Worm (Caenorhabditis elegans) whole organism, early embryonic: ENCODE data around the gene rpl-11.2.

Experiments
- B0310.2 ChIP-seq: sonication (generic microtip); optimal IDR thresholded peaks from 2 replicates; lab custom pipeline; 2016; ENCODE audit warnings: mild to moderate bottlenecking, missing genetic modification characterization, missing compliant biosample characterization
- F13C5.2 ChIP-seq: sonication (generic microtip); optimal IDR thresholded peaks from 2 replicates; lab custom pipeline; 2017; ENCODE audit warnings: mild to moderate bottlenecking, missing genetic modification characterization, inconsistent platforms, missing compliant biosample characterization
- aly-1 ChIP-seq: sonication (generic microtip); optimal IDR thresholded peaks from 2 replicates; lab custom pipeline; 2016; ENCODE audit warnings: missing genetic modification characterization, missing compliant biosample characterization
- ama-1 ChIP-seq: fragments of 150-350 bp; optimal IDR thresholded peaks from 2 replicates; lab custom pipeline; 2014
- ceh-13 ChIP-seq: fragments of 200-800 bp; sonication (Bioruptor generic); optimal IDR thresholded peaks from 2 replicates; lab custom pipeline; 2018; ENCODE audit warnings: mild to moderate bottlenecking, missing genetic modification characterization, missing compliant biosample characterization
- ceh-36 ChIP-seq: sonication (generic microtip); optimal IDR thresholded peaks from 2 replicates; lab custom pipeline; 2016; ENCODE audit warnings: missing genetic modification characterization, inconsistent platforms, missing compliant biosample characterization
- ets-7 ChIP-seq: sonication (generic microtip); optimal IDR thresholded peaks from 2 replicates; lab custom pipeline; 2016; ENCODE audit warnings: missing genotype, missing genetic modification characterization, missing compliant biosample characterization
- flt-1 ChIP-seq: fragments of 200-800 bp; sonication (Bioruptor generic); IDR thresholded peaks from 2 replicates; pipeline ENCODE4 v1.3.6; 2022; ENCODE audit warnings: missing genetic modification characterization, missing compliant biosample characterization
- hmbx-1 ChIP-seq: sonication (generic microtip); optimal IDR thresholded peaks from 2 replicates; lab custom pipeline; 2016; ENCODE audit warnings: mild to moderate bottlenecking, missing genetic modification characterization, missing compliant biosample characterization
- hmg-4 ChIP-seq: fragments of 200-800 bp; sonication (Bioruptor generic); optimal IDR thresholded peaks from 2 replicates; lab custom pipeline; 2018; ENCODE audit warnings: mild to moderate bottlenecking, missing genetic modification characterization, missing compliant biosample characterization
- hnd-1 ChIP-seq: sonication (generic microtip); optimal IDR thresholded peaks from 2 replicates; lab custom pipeline; 2016; ENCODE audit warnings: missing genetic modification characterization, missing compliant biosample characterization
- pes-1 ChIP-seq: fragments of 200-800 bp; sonication (Bioruptor generic); IDR thresholded peaks from 2 replicates; pipeline ENCODE4 v1.3.6; 2022; ENCODE audit warnings: missing genetic modification reagents, missing genetic modification characterization, missing compliant biosample characterization
- scrt-1 ChIP-seq: fragments of 200-800 bp; sonication (Bioruptor generic); IDR thresholded peaks from 2 replicates; pipeline ENCODE4 v1.3.6; 2022; ENCODE audit warnings: missing genetic modification characterization, missing compliant biosample characterization
- sea-1 ChIP-seq: fragments of 200-800 bp; sonication (Bioruptor generic); conservative IDR thresholded peaks from 2 replicates; pipeline ENCODE4 v1.3.6; 2022; ENCODE audit warnings: missing genetic modification characterization, missing compliant biosample characterization
- tbx-11 ChIP-seq: fragments of 200-800 bp; sonication (Bioruptor generic); IDR thresholded peaks from 2 replicates; pipeline ENCODE4 v1.3.6; 2022; ENCODE audit warnings: missing genetic modification characterization, missing compliant biosample characterization
- tbx-37 ChIP-seq: fragments of 200-800 bp; sonication (Bioruptor generic); conservative IDR thresholded peaks from 2 replicates; pipeline ENCODE4 v1.3.6; 2022; ENCODE audit warnings: missing genetic modification reagents, missing genetic modification characterization, missing compliant biosample characterization
- tra-4 ChIP-seq: sonication (generic microtip); optimal IDR thresholded peaks from 2 replicates; lab custom pipeline; 2017; ENCODE audit warnings: missing genetic modification characterization, missing compliant biosample characterization

rpl-11.2 gene

ce11 chrX:2226875-2227355, 15.5 kb downstream of the rpl-11.2 start:
- TF ChIP-seq tra-4 (tag; lab: Kevin White, UChicago), result peak; percentile 66
- TF ChIP-seq hnd-1 (tag; lab: Kevin White, UChicago), result peak; percentile 70
- peak; percentile 90 for TF ChIP-seq hmg-4 (GFP tag; lab: Kevin White, UChicago)
- peak; percentile 77 for TF ChIP-seq tbx-37 (GFP tag; lab: Robert Waterston, UW)
- peak; percentile 58 for TF ChIP-seq aly-1 (tag; lab: Kevin White, UChicago)
- peak; percentile 40 for TF ChIP-seq B0310.2 (tag; lab: Kevin White, UChicago)
- TF ChIP-seq ceh-36, result peak; percentile 74
- peak; percentile 87 for TF ChIP-seq sea-1 (GFP tag; lab: Robert Waterston, UW)
- peak; percentile 12 for TF ChIP-seq ets-7 (tag; lab: Kevin White, UChicago)
- TF ChIP-seq ama-1 (lab: Kevin White, UChicago), result no peak
- peak; percentile 89 for TF ChIP-seq pes-1 (GFP tag; lab: Robert Waterston, UW)
- TF ChIP-seq tbx-11, result peak; percentile 82
- peak; percentile 61 for TF ChIP-seq ceh-13
- peak; percentile 66 for TF ChIP-seq hmbx-1
- TF ChIP-seq scrt-1 (GFP tag; lab: Robert Waterston, UW), result peak; percentile 85
- peak; percentile 88 for TF ChIP-seq F13C5.2
- TF ChIP-seq flt-1 (GFP tag; lab: Robert Waterston, UW), result peak; percentile 78

ce11 chrX:2220850-2221249, 21.6 kb downstream of the rpl-11.2 start, which contains the start of gene hex-1:
TSS of gene hex-1 (plus strand) at chrX:2221150.
- TF ChIP-seq tbx-11, result no peak
- TF ChIP-seq flt-1 (GFP tag; lab: Robert Waterston, UW), result no peak
- no peak for TF ChIP-seq hmg-4 (GFP tag; lab: Kevin White, UChicago)
- TF ChIP-seq ceh-13, result no peak
- no peak for TF ChIP-seq F13C5.2
- no peak for TF ChIP-seq tbx-37 (GFP tag; lab: Robert Waterston, UW)
- TF ChIP-seq aly-1 (tag; lab: Kevin White, UChicago), result no peak
- no peak for TF ChIP-seq B0310.2 (tag; lab: Kevin White, UChicago)
- no peak for TF ChIP-seq ceh-36
- TF ChIP-seq pes-1 (GFP tag; lab: Robert Waterston, UW), result no peak
- no peak for TF ChIP-seq hmbx-1
- no peak for TF ChIP-seq ets-7 (tag; lab: Kevin White, UChicago)
- no peak for TF ChIP-seq scrt-1 (GFP tag; lab: Robert Waterston, UW)
- no peak for TF ChIP-seq tra-4 (tag; lab: Kevin White, UChicago)
- TF ChIP-seq ama-1 (lab: Kevin White, UChicago), result no peak
- no peak for TF ChIP-seq sea-1 (GFP tag; lab: Robert Waterston, UW)

ce11 chrX:2219453-2219852, 23.0 kb downstream of the rpl-11.2 start:
- TF ChIP-seq aly-1 (tag; lab: Kevin White, UChicago) (no peak), tbx-37 (GFP tag; lab: Robert Waterston, UW) (no peak), B0310.2 (tag; lab: Kevin White, UChicago) (no peak), ama-1 (lab: Kevin White, UChicago) (no peak), scrt-1 (GFP tag; lab: Robert Waterston, UW) (no peak), F13C5.2 (no peak), ets-7 (tag; lab: Kevin White, UChicago) (no peak)

- TF ChIP-seq ceh-13 (no peak), pes-1 (GFP tag; lab: Robert Waterston, UW) (no peak), aly-1 (tag; lab: Kevin White, UChicago) (no peak)
Observed at ce11 chrX:2219006-2219405, 23.4 kb downstream of the rpl-11.2 start.

- TF ChIP-seq pes-1 (GFP tag; lab: Robert Waterston, UW) (peak; percentile 30; the same call in 1 of the 2 replicates), tbx-11 (no peak), hmg-4 (GFP tag; lab: Kevin White, UChicago) (peak; percentile 31), scrt-1 (GFP tag; lab: Robert Waterston, UW) (peak; percentile 61; the same call in 1 of the 2 replicates), aly-1 (tag; lab: Kevin White, UChicago) (peak; percentile 3), ets-7 (tag; lab: Kevin White, UChicago) (no peak), ceh-13 (no peak)
Observed at ce11 chrX:2216662-2217061, 25.8 kb downstream of the rpl-11.2 start.

ce11 chrX:2216242-2216641, 26.2 kb downstream of the rpl-11.2 start:
- no peak for TF ChIP-seq tbx-37 (GFP tag; lab: Robert Waterston, UW)

- TF ChIP-seq tra-4 (tag; lab: Kevin White, UChicago), result no peak
- no peak for TF ChIP-seq hmbx-1
- no peak for TF ChIP-seq tbx-11
- no peak for TF ChIP-seq ama-1 (lab: Kevin White, UChicago)
- no peak for TF ChIP-seq sea-1 (GFP tag; lab: Robert Waterston, UW)
- no peak for TF ChIP-seq hmg-4 (GFP tag; lab: Kevin White, UChicago)
- TF ChIP-seq flt-1 (GFP tag; lab: Robert Waterston, UW), result no peak
- TF ChIP-seq hnd-1 (tag; lab: Kevin White, UChicago), result no peak
- TF ChIP-seq tbx-37 (GFP tag; lab: Robert Waterston, UW), result no peak
- no peak for TF ChIP-seq B0310.2 (tag; lab: Kevin White, UChicago)
- TF ChIP-seq pes-1 (GFP tag; lab: Robert Waterston, UW), result no peak
- TF ChIP-seq ceh-36, result no peak
- no peak for TF ChIP-seq ceh-13
- no peak for TF ChIP-seq aly-1 (tag; lab: Kevin White, UChicago)
- TF ChIP-seq scrt-1 (GFP tag; lab: Robert Waterston, UW), result no peak
- no peak for TF ChIP-seq ets-7 (tag; lab: Kevin White, UChicago)
- no peak for TF ChIP-seq F13C5.2
Observed at ce11 chrX:2215108-2215507, 27.3 kb downstream of the rpl-11.2 start.

ce11 chrX:2214454-2214853, 28.0 kb downstream of the rpl-11.2 start:
- TF ChIP-seq hmg-4 (GFP tag; lab: Kevin White, UChicago) (no peak), B0310.2 (tag; lab: Kevin White, UChicago) (no peak), scrt-1 (GFP tag; lab: Robert Waterston, UW) (no peak), ceh-13 (no peak), ceh-36 (no peak), F13C5.2 (no peak), hnd-1 (tag; lab: Kevin White, UChicago) (no peak), ets-7 (tag; lab: Kevin White, UChicago) (no peak), flt-1 (GFP tag; lab: Robert Waterston, UW) (no peak)
